Fruit fly (Drosophila melanogaster): ENCODE data around the gene Pcp.

The Pcp gene

DNA sequence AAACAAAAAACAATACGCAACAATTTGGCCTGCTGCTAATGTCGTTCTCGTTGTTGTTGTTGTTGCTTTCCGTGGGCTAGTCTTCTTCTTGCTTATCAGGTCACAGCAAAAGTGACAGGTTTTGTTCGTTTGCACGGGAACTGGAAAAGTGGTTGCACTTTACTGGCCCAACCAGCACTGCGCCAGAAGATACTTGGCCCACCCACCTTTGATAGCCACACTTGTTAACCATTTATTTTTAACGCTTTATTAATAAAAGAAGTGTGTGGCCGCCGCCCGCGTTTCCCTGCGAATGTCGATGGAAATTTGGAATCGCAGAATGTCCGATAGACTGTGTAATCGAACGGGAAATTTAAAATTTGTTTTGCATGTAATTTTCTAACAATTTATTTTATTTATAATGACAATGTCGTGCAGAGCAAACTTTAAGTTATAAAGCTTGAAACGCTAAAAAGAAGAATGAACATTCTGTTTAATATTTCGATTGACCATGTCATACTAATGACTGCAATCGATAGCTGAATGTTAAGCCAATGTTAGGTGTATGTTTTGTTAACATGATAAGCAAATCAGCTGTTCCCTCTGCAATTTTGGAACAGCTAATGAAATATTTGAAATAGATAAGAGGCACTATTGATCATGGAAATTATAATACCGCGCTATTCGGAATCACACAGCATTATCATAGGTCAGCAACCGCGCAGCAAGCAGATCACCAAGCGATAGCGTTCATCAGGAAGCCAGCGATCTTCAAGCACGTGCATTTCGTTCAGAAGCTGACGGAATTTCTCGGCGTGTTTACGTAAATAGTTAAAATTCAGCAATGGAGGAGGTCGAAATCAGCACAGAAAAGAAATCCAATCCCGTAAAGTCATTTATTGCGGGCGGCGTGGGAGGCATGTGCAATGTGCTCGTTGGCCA is 5.8 kb downstream of the Pcp start, which contains the start of the genes CG31908 and MME1 (continued):
- TF ChIP-seq CG12942 (GFP tag; optimal IDR thresholded peaks at IDR 0.05) (peak; percentile 24), CG34376 (GFP tag; optimal IDR thresholded peaks at IDR 0.05) (peak; percentile 69), NFAT (GFP tag; IDR thresholded peaks at IDR 0.05) (no peak), Opbp (GFP tag; IDR thresholded peaks at IDR 0.05; ENCODE audit: partially characterized antibody) (peak; percentile 43; the same call in 2 of the 3 replicates), inv (GFP tag; IDR thresholded peaks at IDR 0.05; ENCODE audit: partially characterized antibody) (peak; percentile 55), Xrp1 (GFP tag; IDR thresholded peaks at IDR 0.05) (no peak), Camta (GFP tag; optimal IDR thresholded peaks at IDR 0.05) (no peak), CG17361 (GFP tag; IDR thresholded peaks at IDR 0.05) (0 out of 3 replicates have a peak, but pooled peaks have one; percentile 21), Lpt (GFP tag; optimal IDR thresholded peaks at IDR 0.05) (no peak), fd64A (GFP tag; optimal IDR thresholded peaks at IDR 0.05) (no peak), CG6791 (GFP tag; IDR thresholded peaks at IDR 0.05; ENCODE audit: partially characterized antibody) (peak; percentile 76; the same call in 2 of the 3 replicates), br (optimal IDR thresholded peaks at IDR 0.05) (no peak), Usf (GFP tag; optimal IDR thresholded peaks at IDR 0.05) (no peak), otp (GFP tag; IDR thresholded peaks at IDR 0.05) (no peak), knrl (GFP tag; IDR thresholded peaks at IDR 0.05; ENCODE audit: partially characterized antibody) (peak; percentile 67), Adf1 (GFP tag; IDR thresholded peaks at IDR 0.05) (no peak), al (GFP tag; IDR thresholded peaks at IDR 0.05) (no peak), PHDP (tag; optimal IDR thresholded peaks at IDR 0.05) (no peak), CG4854 (GFP tag; optimal IDR thresholded peaks at IDR 0.05) (peak; percentile 10), dpn (GFP tag; optimal IDR thresholded peaks at IDR 0.05) (peak; percentile 31 to 41), Ravus (GFP tag; IDR thresholded peaks at IDR 0.05) (no peak), dmrt99B (tag; optimal IDR thresholded peaks at IDR 0.05) (no peak), Optix (GFP tag; IDR thresholded peaks at IDR 0.05) (no peak), CG15479 (GFP tag; optimal IDR thresholded peaks at IDR 0.05) (no peak), CG2199 (GFP tag; IDR thresholded peaks at IDR 0.05) (no peak), B-H2 (GFP tag; optimal IDR thresholded peaks at IDR 0.05) (no peak), CG4820 (GFP tag; optimal IDR thresholded peaks at IDR 0.05) (no peak), HLH3B (GFP tag; IDR thresholded peaks at IDR 0.05) (no peak), CG7271 (tag; optimal IDR thresholded peaks at IDR 0.05) (no peak), pb (GFP tag; optimal IDR thresholded peaks at IDR 0.05) (no peak), fd102C (GFP tag; optimal IDR thresholded peaks at IDR 0.05) (no peak), repo (GFP tag; optimal IDR thresholded peaks at IDR 0.05) (no peak), CG1603 (tag; optimal IDR thresholded peaks at IDR 0.05) (peak; percentile 42), CG43689 (GFP tag; IDR thresholded peaks at IDR 0.05) (no peak), klu (GFP tag; IDR thresholded peaks at IDR 0.05) (no peak), Drgx (GFP tag; IDR thresholded peaks at IDR 0.05) (no peak), chn (GFP tag; optimal IDR thresholded peaks at IDR 0.05) (peak; percentile 23), org-1 (GFP tag; optimal IDR thresholded peaks at IDR 0.05) (no peak), CG10147 (GFP tag; optimal IDR thresholded peaks at IDR 0.05) (no peak), CG31441 (GFP tag; IDR thresholded peaks at IDR 0.05) (no peak), Fer2 (tag; optimal IDR thresholded peaks at IDR 0.05) (no peak), CG13287 (GFP tag; IDR thresholded peaks at IDR 0.05; ENCODE audit: partially characterized antibody) (peak; percentile 85), vnd (GFP tag; IDR thresholded peaks at IDR 0.05; ENCODE audit: partially characterized antibody) (peak; percentile 78), ewg (GFP tag; optimal IDR thresholded peaks at IDR 0.05) (no peak), fru (optimal IDR thresholded peaks at IDR 0.05) (no peak), slbo (GFP tag; IDR thresholded peaks at IDR 0.05) (peak; percentile 45; the same call in 1 of the 2 replicates), pita (GFP tag; optimal IDR thresholded peaks at IDR 0.05) (no peak), Max (GFP tag; optimal IDR thresholded peaks at IDR 0.05) (no peak), nom (GFP tag; optimal IDR thresholded peaks at IDR 0.05) (no peak), lmd (GFP tag; IDR thresholded peaks at IDR 0.05) (no peak)
